Fruit fly (Drosophila melanogaster) whole organism, embryonic: ENCODE results near the gene HipHop.

Source experiments
- ATbp ChIP-seq: fragments of 200-800 bp; sonication (Bioruptor generic); optimal IDR thresholded peaks from 2 replicates; lab custom pipeline; 2017; ENCODE audit warnings: missing biosample characterization, mild to moderate bottlenecking, missing genetic modification characterization, missing genetic modification reagents
- Adf1 ChIP-seq: fragments of 200-800 bp; sonication (Bioruptor generic); IDR thresholded peaks from 2 replicates; pipeline ENCODE4 v1.3.6; 2022; ENCODE audit warnings: missing biosample characterization, missing genetic modification characterization
- Asciz ChIP-seq: fragments of 200-800 bp; sonication (Bioruptor generic); optimal IDR thresholded peaks from 2 replicates; lab custom pipeline; 2017; ENCODE audit warnings: missing biosample characterization, mild to moderate bottlenecking, missing genetic modification characterization, missing genetic modification reagents
- Atf6 ChIP-seq: fragments of 200-800 bp; sonication (Bioruptor generic); IDR thresholded peaks from 2 replicates; pipeline ENCODE4 v1.3.6; 2022; ENCODE audit warnings: missing biosample characterization, missing genetic modification characterization
- CG11560 ChIP-seq: fragments of 200-800 bp; sonication (Bioruptor generic); IDR thresholded peaks from 3 replicates; pipeline ENCODE4 v1.3.6; 2022; ENCODE audit warnings: missing biosample characterization, missing genetic modification characterization
- CG13296 ChIP-seq: fragments of 200-800 bp; sonication (Bioruptor generic); optimal IDR thresholded peaks from 3 replicates; lab custom pipeline; 2018; ENCODE audit warnings: missing biosample characterization, mild to moderate bottlenecking, missing genetic modification characterization
- CG14014 ChIP-seq: fragments of 200-800 bp; sonication (Bioruptor generic); IDR thresholded peaks from 2 replicates; pipeline ENCODE4 v1.3.6; 2022; ENCODE audit warnings: missing biosample characterization, missing genetic modification characterization
- CG15696 ChIP-seq: fragments of 200-800 bp; sonication (Bioruptor generic); optimal IDR thresholded peaks from 2 replicates; lab custom pipeline; 2019; ENCODE audit warnings: missing biosample characterization, mild to moderate bottlenecking, missing genetic modification characterization, moderate library complexity
- CG16815 ChIP-seq: fragments of 200-800 bp; sonication (Bioruptor generic); optimal IDR thresholded peaks from 3 replicates; lab custom pipeline; 2017; ENCODE audit warnings: missing biosample characterization, mild to moderate bottlenecking, missing genetic modification characterization
- CG3281 ChIP-seq: fragments of 200-800 bp; sonication (Bioruptor generic); optimal IDR thresholded peaks from 3 replicates; lab custom pipeline; 2017; ENCODE audit warnings: missing biosample characterization, mild to moderate bottlenecking, missing genetic modification characterization
- CG3407 ChIP-seq: fragments of 200-800 bp; sonication (Bioruptor generic); optimal IDR thresholded peaks from 2 replicates; lab custom pipeline; 2018; ENCODE audit warnings: missing biosample characterization, mild to moderate bottlenecking, missing genetic modification characterization
- CG4424 ChIP-seq: fragments of 200-800 bp; sonication (Bioruptor generic); optimal IDR thresholded peaks from 3 replicates; lab custom pipeline; 2016; ENCODE audit warnings: missing biosample characterization, missing genetic modification characterization
- CG4617 ChIP-seq: fragments of 200-800 bp; sonication (Bioruptor generic); optimal IDR thresholded peaks from 3 replicates; lab custom pipeline; 2016; ENCODE audit warnings: missing biosample characterization, missing genetic modification characterization, borderline replicate concordance
- CG4707 ChIP-seq: fragments of 200-800 bp; sonication (Bioruptor generic); optimal IDR thresholded peaks from 2 replicates; lab custom pipeline; 2018; ENCODE audit warnings: missing biosample characterization, mild to moderate bottlenecking, missing genetic modification characterization, moderate library complexity
- CG4854 ChIP-seq: fragments of 200-800 bp; sonication (Bioruptor generic); optimal IDR thresholded peaks from 2 replicates; lab custom pipeline; 2016; ENCODE audit warnings: missing biosample characterization, missing genetic modification characterization, inconsistent platforms
- CG6654 ChIP-seq: fragments of 200-800 bp; sonication (Bioruptor generic); optimal IDR thresholded peaks from 2 replicates; lab custom pipeline; 2017; ENCODE audit warnings: missing biosample characterization, mild to moderate bottlenecking, missing genetic modification characterization
- CG6683 ChIP-seq: fragments of 200-800 bp; sonication (Bioruptor generic); optimal IDR thresholded peaks from 2 replicates; lab custom pipeline; 2017; ENCODE audit warnings: missing biosample characterization, mild to moderate bottlenecking, missing genetic modification characterization, missing genetic modification reagents
- CG6791 ChIP-seq: fragments of 200-800 bp; sonication (Bioruptor generic); IDR thresholded peaks from 3 replicates; pipeline ENCODE4 v1.3.6; 2022; ENCODE audit warnings: missing biosample characterization, missing genetic modification characterization; ENCODE audit not compliant: partially characterized antibody
- CG6813 ChIP-seq: fragments of 200-800 bp; sonication (Bioruptor generic); optimal IDR thresholded peaks from 2 replicates; lab custom pipeline; 2017; ENCODE audit warnings: missing biosample characterization, missing genetic modification characterization, mild to moderate bottlenecking, moderate library complexity, missing genetic modification reagents
- CG7928 ChIP-seq: fragments of 200-800 bp; sonication (Bioruptor generic); optimal IDR thresholded peaks from 2 replicates; lab custom pipeline; 2017; ENCODE audit warnings: missing biosample characterization, mild to moderate bottlenecking, missing genetic modification characterization
- CG7963 ChIP-seq: fragments of 200-800 bp; sonication (Bioruptor generic); IDR thresholded peaks from 3 replicates; pipeline ENCODE4 v1.3.6; 2022; ENCODE audit warnings: missing biosample characterization, missing genetic modification characterization; ENCODE audit not compliant: partially characterized antibody
- CG8765 ChIP-seq: fragments of 200-800 bp; sonication (Bioruptor generic); IDR thresholded peaks from 2 replicates; pipeline ENCODE4 v1.3.6; 2022; ENCODE audit warnings: missing biosample characterization, missing genetic modification characterization
- Eip74EF ChIP-seq, 2 experiments: fragments of 200-800 bp in 1 of 2; fragments of >200 bp in 1 of 2; sonication (Bioruptor generic) in 1 of 2; optimal IDR thresholded peaks; 2 replicates each; lab custom pipeline; 2017 to 2019; ENCODE audit warnings: missing biosample characterization in 2 of 2, missing genetic modification characterization in 2 of 2, mild to moderate bottlenecking in 1 of 2, moderate library complexity in 1 of 2
- GATAe ChIP-seq: fragments of 200-800 bp; sonication (Bioruptor generic); conservative IDR thresholded peaks from 2 replicates; pipeline ENCODE4 v1.3.6; 2022; ENCODE audit warnings: missing biosample characterization, missing genetic modification characterization
- Lhr ChIP-seq: fragments of 200-800 bp; sonication (Bioruptor generic); optimal IDR thresholded peaks from 3 replicates; lab custom pipeline; 2017; ENCODE audit warnings: mild to moderate bottlenecking, missing biosample characterization, missing genetic modification reagents, missing genetic modification characterization
- MESR4 ChIP-seq: fragments of 200-800 bp; sonication (Bioruptor generic); optimal IDR thresholded peaks from 2 replicates; lab custom pipeline; 2018; ENCODE audit warnings: missing biosample characterization, mild to moderate bottlenecking, missing genetic modification characterization, moderate library complexity
- Meics ChIP-seq: fragments of 200-800 bp; sonication (Bioruptor generic); optimal IDR thresholded peaks from 2 replicates; lab custom pipeline; 2017; ENCODE audit warnings: missing biosample characterization, mild to moderate bottlenecking, missing genetic modification characterization
- Nf-YA ChIP-seq: fragments of 200-800 bp; sonication (Bioruptor generic); IDR thresholded peaks from 2 replicates; pipeline ENCODE4 v1.3.6; 2022; ENCODE audit warnings: missing biosample characterization, missing genetic modification characterization
- Oli ChIP-seq: fragments of 200-800 bp; sonication (Bioruptor generic); optimal IDR thresholded peaks from 2 replicates; lab custom pipeline; 2018; ENCODE audit warnings: missing biosample characterization, mild to moderate bottlenecking, missing genetic modification characterization, moderate library complexity
- Opbp ChIP-seq: fragments of 200-800 bp; sonication (Bioruptor generic); IDR thresholded peaks from 3 replicates; pipeline ENCODE4 v1.3.6; 2022; ENCODE audit warnings: missing biosample characterization, missing genetic modification characterization; ENCODE audit not compliant: partially characterized antibody
- dimm ChIP-seq: fragments of 200-800 bp; sonication (Bioruptor generic); IDR thresholded peaks from 2 replicates; pipeline ENCODE4 v1.3.6; 2022; ENCODE audit warnings: missing biosample characterization, missing genetic modification characterization
- dm ChIP-seq: fragments of 200-800 bp; sonication (Bioruptor generic); optimal IDR thresholded peaks from 3 replicates; lab custom pipeline; 2016; ENCODE audit warnings: missing biosample characterization, missing genetic modification characterization
- gce ChIP-seq: fragments of 200-800 bp; sonication (Bioruptor generic); IDR thresholded peaks from 3 replicates; pipeline ENCODE4 v1.3.6; 2022; ENCODE audit warnings: missing biosample characterization, missing genetic modification characterization
- hbn ChIP-seq: fragments of 200-800 bp; sonication (Bioruptor generic); IDR thresholded peaks from 2 replicates; pipeline ENCODE4 v1.3.6; 2022; ENCODE audit warnings: missing biosample characterization, missing genetic modification characterization; ENCODE audit not compliant: partially characterized antibody
- jing ChIP-seq: fragments of 200-800 bp; sonication (Bioruptor generic); optimal IDR thresholded peaks from 2 replicates; lab custom pipeline; 2018; ENCODE audit warnings: missing biosample characterization, mild to moderate bottlenecking, missing genetic modification characterization
- lov ChIP-seq, 2 experiments: fragments of 200-800 bp in 1 of 2; fragments of >200 bp in 1 of 2; sonication (Bioruptor generic) in 1 of 2; IDR thresholded peaks in 1 of 2; optimal IDR thresholded peaks in 1 of 2; 2 replicates in 1 of 2; 3 replicates in 1 of 2; pipeline versions ENCODE4 v1.3.6 to Lab custom; 2017 to 2022; ENCODE audit warnings: missing biosample characterization in 1 of 2, missing genetic modification characterization in 1 of 2
- luna ChIP-seq: fragments of 200-800 bp; sonication (Bioruptor generic); optimal IDR thresholded peaks from 2 replicates; lab custom pipeline; 2016; ENCODE audit warnings: missing biosample characterization, missing genetic modification characterization
- pho ChIP-seq: fragments of 200-800 bp; sonication (Bioruptor generic); optimal IDR thresholded peaks from 2 replicates; lab custom pipeline; 2016; ENCODE audit warnings: missing biosample characterization, missing genetic modification characterization
- ranshi ChIP-seq: fragments of 200-800 bp; sonication (Bioruptor generic); IDR thresholded peaks from 2 replicates; pipeline ENCODE4 v1.3.6; 2022; ENCODE audit warnings: missing biosample characterization, missing genetic modification characterization
- run ChIP-seq: fragments of 200-800 bp; sonication (Bioruptor generic); optimal IDR thresholded peaks from 3 replicates; lab custom pipeline; 2018; ENCODE audit warnings: missing biosample characterization, mild to moderate bottlenecking, missing genetic modification characterization
- sens ChIP-seq: fragments of 200-800 bp; sonication (Bioruptor generic); peaks from one replicate; lab custom pipeline; 2016; ENCODE audit warnings: missing biosample characterization, missing genetic modification characterization
- sim ChIP-seq: fragments of 200-800 bp; sonication (Bioruptor generic); IDR thresholded peaks from 2 replicates; pipeline ENCODE4 v1.3.6; 2022; ENCODE audit warnings: missing biosample characterization, missing genetic modification characterization
- slou ChIP-seq: fragments of 200-800 bp; sonication (Bioruptor generic); optimal IDR thresholded peaks from 3 replicates; lab custom pipeline; 2016; ENCODE audit warnings: missing biosample characterization, missing genetic modification characterization
- sr ChIP-seq: fragments of 200-800 bp; sonication (Bioruptor generic); IDR thresholded peaks from 3 replicates; pipeline ENCODE4 v1.3.6; 2022; ENCODE audit warnings: missing biosample characterization, missing genetic modification characterization
- trem ChIP-seq: fragments of 200-800 bp; optimal IDR thresholded peaks from 3 replicates; lab custom pipeline; 2019; ENCODE audit warnings: missing biosample characterization, mild to moderate bottlenecking, missing genetic modification characterization, moderate library complexity
- unc-4 ChIP-seq: fragments of 200-800 bp; sonication (Bioruptor generic); IDR thresholded peaks from 2 replicates; pipeline ENCODE4 v1.3.6; 2022; ENCODE audit warnings: missing biosample characterization, missing genetic modification characterization; ENCODE audit not compliant: partially characterized antibody

HipHop gene

DNA sequence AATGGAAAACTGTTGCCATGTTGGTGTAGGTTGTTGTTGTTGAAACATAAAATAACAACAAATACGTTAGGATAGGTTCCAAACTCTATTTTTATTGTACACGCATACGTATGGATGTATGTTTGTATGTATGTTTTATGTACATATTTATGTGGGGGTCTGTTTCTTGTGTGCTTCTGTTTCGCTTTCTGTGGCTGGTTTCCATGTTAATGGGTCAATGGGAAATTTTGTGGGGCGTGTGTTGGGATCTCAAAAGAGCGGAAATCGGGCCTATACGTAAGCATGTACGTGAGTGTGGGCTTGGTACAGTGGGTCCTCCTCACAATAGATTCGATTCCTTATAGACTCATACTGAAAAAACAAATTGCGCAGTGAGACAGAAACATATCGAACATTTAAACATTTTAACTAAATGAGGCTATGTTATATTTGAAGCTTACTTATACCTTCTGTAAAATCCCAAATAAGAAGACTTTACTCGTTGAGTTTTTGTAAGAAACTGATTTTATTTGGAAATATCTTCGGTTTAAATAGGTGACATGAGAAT is 48.9 kb upstream of the HipHop start (continued):
- TF ChIP-seq sr (GFP tag; lab: Robert Waterston, UW) (peak; percentile 40; the same call in 1 of the 3 replicates), CG6683 (GFP tag; lab: Kevin White, UChicago) (no peak), slou (GFP tag; lab: Kevin White, UChicago) (no peak), CG6654 (GFP tag; lab: Kevin White, UChicago) (no peak), Eip74EF (GFP tag; optimal IDR thresholded peaks at IDR 0.05; lab: Kevin White, UChicago) (no peak), Asciz (GFP tag; lab: Kevin White, UChicago) (no peak), Oli (tag; lab: Kevin White, UChicago) (no peak), luna (no peak), pho (GFP tag; lab: Kevin White, UChicago) (no peak), ATbp (GFP tag; lab: Kevin White, UChicago) (peak; percentile 45), CG16815 (GFP tag; lab: Kevin White, UChicago) (no peak), run (tag; lab: Kevin White, UChicago) (no peak), CG8765 (no peak), CG4707 (GFP tag; lab: Kevin White, UChicago) (no peak), CG6791 (GFP tag; lab: Robert Waterston, UW) (no peak), CG13296 (GFP tag; lab: Kevin White, UChicago) (no peak), CG3407 (GFP tag; lab: Kevin White, UChicago) (no peak), ranshi (GFP tag; lab: Robert Waterston, UW) (no peak), Meics (GFP tag; lab: Kevin White, UChicago) (no peak), lov (optimal IDR thresholded peaks at IDR 0.05; lab: Kevin White, UChicago) (no peak), lov (GFP tag; IDR thresholded peaks at IDR 0.05; lab: Robert Waterston, UW) (no peak), CG4617 (no peak), CG6813 (GFP tag; lab: Kevin White, UChicago) (peak; percentile 39)

DNA sequence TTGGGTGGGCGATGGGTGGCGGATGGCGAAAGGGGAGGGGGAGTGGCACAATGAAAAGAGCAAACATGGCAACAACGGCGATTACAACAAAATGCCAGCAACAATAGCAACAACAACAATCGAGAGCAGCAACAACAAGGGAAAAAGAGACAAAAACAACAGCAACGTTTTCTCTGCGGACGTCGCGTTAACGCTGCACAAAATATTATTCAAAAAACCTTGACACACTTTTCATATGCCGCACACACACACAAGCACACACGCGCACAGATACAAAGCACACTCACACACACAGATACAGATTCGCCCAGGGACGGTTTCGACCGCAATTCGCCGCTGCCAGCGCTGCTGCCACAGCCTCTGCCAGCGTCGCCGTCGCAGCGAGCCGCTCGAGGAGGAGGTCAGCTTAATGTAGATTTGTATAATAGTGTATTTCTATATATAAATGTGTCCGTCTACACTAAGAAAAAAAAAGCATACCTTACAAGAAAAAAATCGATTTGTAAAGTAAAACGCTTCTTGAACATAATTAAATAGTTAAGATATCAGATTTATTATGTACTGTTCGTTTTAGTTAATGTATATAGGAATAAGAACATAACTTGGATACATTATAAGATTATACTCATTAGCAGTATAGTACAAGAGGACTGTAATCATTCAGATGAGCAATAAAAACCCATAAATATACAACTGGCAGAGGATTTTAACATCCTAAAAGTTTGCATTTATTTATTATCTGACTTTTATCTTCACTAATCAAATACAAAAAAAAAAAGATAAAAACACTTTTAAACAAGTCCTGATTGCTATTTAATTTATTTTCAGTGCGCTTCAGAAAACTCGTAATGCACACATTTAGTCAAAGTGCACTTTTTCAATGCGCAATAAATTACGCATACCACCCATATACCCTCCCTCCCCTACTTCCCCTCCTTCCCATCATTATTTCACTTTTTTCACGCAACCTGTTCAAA is 39.0 kb upstream of the HipHop start:
- TF ChIP-seq jing (GFP tag; lab: Kevin White, UChicago) (no peak), unc-4 (GFP tag; lab: Robert Waterston, UW) (no peak), CG11560 (tag; lab: Robert Waterston, UW) (no peak), trem (tag; lab: Kevin White, UChicago) (no peak), Lhr (no peak), MESR4 (GFP tag; lab: Kevin White, UChicago) (no peak), CG15696 (tag; lab: Kevin White, UChicago) (no peak), Atf6 (peak; percentile 58; the same call in 1 of the 2 replicates), CG7963 (no peak), CG7928 (GFP tag; lab: Kevin White, UChicago) (no peak), Nf-YA (GFP tag; lab: Robert Waterston, UW) (peak; percentile 53; the same call in 1 of the 2 replicates), hbn (GFP tag; lab: Robert Waterston, UW) (no peak), gce (GFP tag; lab: Robert Waterston, UW) (no peak; the same call in 2 of the 3 replicates), GATAe (GFP tag; lab: Robert Waterston, UW) (no peak), Opbp (GFP tag; lab: Robert Waterston, UW) (no peak), dimm (GFP tag; lab: Robert Waterston, UW) (peak; percentile 47), sim (GFP tag; lab: Robert Waterston, UW) (no peak), CG14014 (peak; percentile 55; the same call in 1 of the 2 replicates), CG6654 (GFP tag; lab: Kevin White, UChicago) (no peak), dm (GFP tag; lab: Kevin White, UChicago) (no peak), CG4854 (no peak), CG3281 (peak; percentile 4), sens (GFP tag; lab: Kevin White, UChicago) (peak; percentile 86), CG4424 (peak; percentile 46), Adf1 (GFP tag; lab: Robert Waterston, UW) (peak; percentile 98)
